Worm (Caenorhabditis elegans) whole organism, early embryonic: ENCODE measurements around the gene R151.8.

Experiments
- F13C5.2 ChIP-seq: sonication (generic microtip); optimal IDR thresholded peaks from 2 replicates; lab custom pipeline; 2017; ENCODE audit warnings: mild to moderate bottlenecking, missing genetic modification characterization, inconsistent platforms, missing compliant biosample characterization
- ama-1 ChIP-seq: fragments of 150-350 bp; optimal IDR thresholded peaks from 2 replicates; lab custom pipeline; 2014
- ceh-13 ChIP-seq: fragments of 200-800 bp; sonication (Bioruptor generic); optimal IDR thresholded peaks from 2 replicates; lab custom pipeline; 2018; ENCODE audit warnings: mild to moderate bottlenecking, missing genetic modification characterization, missing compliant biosample characterization
- ets-7 ChIP-seq: sonication (generic microtip); optimal IDR thresholded peaks from 2 replicates; lab custom pipeline; 2016; ENCODE audit warnings: missing genotype, missing genetic modification characterization, missing compliant biosample characterization
- flt-1 ChIP-seq: fragments of 200-800 bp; sonication (Bioruptor generic); IDR thresholded peaks from 2 replicates; pipeline ENCODE4 v1.3.6; 2022; ENCODE audit warnings: missing genetic modification characterization, missing compliant biosample characterization
- hnd-1 ChIP-seq: sonication (generic microtip); optimal IDR thresholded peaks from 2 replicates; lab custom pipeline; 2016; ENCODE audit warnings: missing genetic modification characterization, missing compliant biosample characterization
- pes-1 ChIP-seq: fragments of 200-800 bp; sonication (Bioruptor generic); IDR thresholded peaks from 2 replicates; pipeline ENCODE4 v1.3.6; 2022; ENCODE audit warnings: missing genetic modification reagents, missing genetic modification characterization, missing compliant biosample characterization
- sea-1 ChIP-seq: fragments of 200-800 bp; sonication (Bioruptor generic); conservative IDR thresholded peaks from 2 replicates; pipeline ENCODE4 v1.3.6; 2022; ENCODE audit warnings: missing genetic modification characterization, missing compliant biosample characterization
- tbx-37 ChIP-seq: fragments of 200-800 bp; sonication (Bioruptor generic); conservative IDR thresholded peaks from 2 replicates; pipeline ENCODE4 v1.3.6; 2022; ENCODE audit warnings: missing genetic modification reagents, missing genetic modification characterization, missing compliant biosample characterization

DNA sequence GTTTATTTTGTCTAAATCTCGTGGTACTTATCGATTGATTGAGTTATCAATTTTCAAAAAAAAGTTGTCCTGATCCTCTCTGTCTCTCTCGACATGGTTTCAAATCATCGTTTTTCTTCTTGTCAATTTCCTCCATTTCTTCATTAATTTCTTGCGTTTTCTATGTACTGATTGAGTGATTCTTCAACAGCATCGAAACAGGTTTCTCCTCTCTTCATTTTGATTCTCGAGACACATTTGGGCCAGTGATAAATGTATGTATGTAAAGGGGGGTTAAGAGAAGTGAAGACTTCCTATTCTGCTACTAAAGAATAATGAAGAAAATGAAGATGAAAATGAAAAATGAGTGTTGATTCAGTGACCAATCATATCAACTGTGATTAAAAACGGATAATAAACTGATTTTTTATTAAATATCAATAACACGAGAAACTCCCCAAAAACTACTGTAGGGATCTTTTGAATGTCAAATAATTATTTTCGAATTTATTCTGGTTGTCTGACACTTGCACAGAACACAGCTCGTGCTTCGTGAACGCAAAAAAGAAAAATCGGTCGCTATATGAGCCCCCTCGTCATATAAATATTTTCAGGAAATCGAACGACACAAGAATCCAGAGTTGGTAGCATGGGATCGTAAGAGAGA is 26.3 kb downstream of the R151.8 start:
- TF ChIP-seq sea-1 (GFP tag; lab: Robert Waterston, UW) (no peak), tbx-37 (GFP tag; lab: Robert Waterston, UW) (no peak), ama-1 (lab: Kevin White, UChicago) (no peak), ceh-13 (no peak), flt-1 (GFP tag; lab: Robert Waterston, UW) (no peak), hnd-1 (tag; lab: Kevin White, UChicago) (no peak), ets-7 (tag; lab: Kevin White, UChicago) (no peak), F13C5.2 (tag; lab: Kevin White, UChicago) (no peak), pes-1 (GFP tag; lab: Robert Waterston, UW) (no peak)
